Fruit fly (Drosophila melanogaster): ENCODE results near the gene CG5989.

Gene CG5989

dm6 chr3L:8603880-8604692 is at the start of gene CG5989, which contains the start of gene CG6282 (continued):
- TF ChIP-seq CG15479 (GFP tag; optimal IDR thresholded peaks at IDR 0.05) (no peak), CG33557 (GFP tag; optimal IDR thresholded peaks at IDR 0.05) (no peak), CG3281 (GFP tag; optimal IDR thresholded peaks at IDR 0.05) (no peak), Dfd (GFP tag; optimal IDR thresholded peaks at IDR 0.05) (no peak), jigr1 (GFP tag; IDR thresholded peaks at IDR 0.05) (no peak), org-1 (GFP tag; optimal IDR thresholded peaks at IDR 0.05) (peak; percentile 13), twi (tag; optimal IDR thresholded peaks at IDR 0.05) (no peak), CG4360 (GFP tag; IDR thresholded peaks at IDR 0.05) (no peak), CG31224 (GFP tag; IDR thresholded peaks at IDR 0.05) (no peak), CG9876 (GFP tag; optimal IDR thresholded peaks at IDR 0.05) (no peak), CG32532 (GFP tag; IDR thresholded peaks at IDR 0.05) (no peak), tup (GFP tag; optimal IDR thresholded peaks at IDR 0.05) (no peak)

dm6 chr3L:8653572-8653971 is 49.6 kb upstream of the CG5989 start:
- TF ChIP-seq Hand (GFP tag; optimal IDR thresholded peaks at IDR 0.05) (no peak), CG7357 (GFP tag; IDR thresholded peaks at IDR 0.05) (no peak), CG10209 (GFP tag; optimal IDR thresholded peaks at IDR 0.05) (no peak), CHES-1-like (GFP tag; optimal IDR thresholded peaks at IDR 0.05) (no peak), D (optimal IDR thresholded peaks at IDR 0.05) (no peak), D (GFP tag; optimal IDR thresholded peaks at IDR 0.05) (no peak), stc (GFP tag; IDR thresholded peaks at IDR 0.05) (no peak), E2f1 (GFP tag; IDR thresholded peaks at IDR 0.05) (no peak), esg (GFP tag; conservative IDR thresholded peaks at IDR 0.05) (no peak), CG15269 (tag; optimal IDR thresholded peaks at IDR 0.05) (no peak), tll (GFP tag; optimal IDR thresholded peaks at IDR 0.05) (peak in 1 of 2 experiments; percentile 56), Dll (GFP tag; IDR thresholded peaks at IDR 0.05; ENCODE audit: partially characterized antibody) (no peak), CG11093 (GFP tag; IDR thresholded peaks at IDR 0.05) (no peak), CG15479 (GFP tag; optimal IDR thresholded peaks at IDR 0.05) (peak; percentile 84), al (GFP tag; IDR thresholded peaks at IDR 0.05) (no peak), CG7271 (tag; optimal IDR thresholded peaks at IDR 0.05) (peak; percentile 66), cad (GFP tag; optimal IDR thresholded peaks at IDR 0.05) (peak; percentile 99)

- TF ChIP-seq nom (GFP tag; optimal IDR thresholded peaks at IDR 0.05) (peak; percentile 29), salm (tag; optimal IDR thresholded peaks at IDR 0.05) (no peak), Deaf1 (tag; optimal IDR thresholded peaks at IDR 0.05) (peak; percentile 67)
Measured at dm6 chr3L:8652572-8652977, 48.6 kb upstream of the CG5989 start.

dm6 chr3L:8651876-8652571 is 48.1 kb upstream of the CG5989 start:
- 0 out of 2 replicates have a peak, but pooled peaks have one; percentile 17 for TF ChIP-seq CG3847 (GFP tag; IDR thresholded peaks at IDR 0.05)
- peak; percentile 45; the same call in 1 of the 3 replicates for TF ChIP-seq Dbx (GFP tag; IDR thresholded peaks at IDR 0.05)
- no peak for TF ChIP-seq CG10462 (GFP tag; optimal IDR thresholded peaks at IDR 0.05)
- TF ChIP-seq salm (tag; optimal IDR thresholded peaks at IDR 0.05), result no peak
- no peak for TF ChIP-seq Fer2 (tag; optimal IDR thresholded peaks at IDR 0.05)
- TF ChIP-seq sc (optimal IDR thresholded peaks at IDR 0.05), result no peak
- TF ChIP-seq sc (GFP tag; optimal IDR thresholded peaks at IDR 0.05), result no peak
- TF ChIP-seq sens (GFP tag), result peak; percentile 23
- TF ChIP-seq slbo (GFP tag; IDR thresholded peaks at IDR 0.05), result peak; percentile 37; the same call in 1 of the 2 replicates
- peak; percentile 4 for TF ChIP-seq dmrt11E (tag; optimal IDR thresholded peaks at IDR 0.05)
- TF ChIP-seq sim (GFP tag; IDR thresholded peaks at IDR 0.05), result no peak
- peak in 1 of 2 experiments; percentile 46 for TF ChIP-seq Dfd (GFP tag; optimal IDR thresholded peaks at IDR 0.05)
- TF ChIP-seq nom (GFP tag; optimal IDR thresholded peaks at IDR 0.05), result no peak
- peak; percentile 1 for TF ChIP-seq HmgZ (tag; optimal IDR thresholded peaks at IDR 0.05)
- TF ChIP-seq CG32532 (GFP tag; IDR thresholded peaks at IDR 0.05), result peak; percentile 51; the same call in 1 of the 2 replicates
- TF ChIP-seq Ets97D (GFP tag; optimal IDR thresholded peaks at IDR 0.05), result no peak
- TF ChIP-seq CG2199 (GFP tag; IDR thresholded peaks at IDR 0.05), result 0 out of 3 replicates have a peak, but pooled peaks have one; percentile 26
- no peak for TF ChIP-seq Sox102F (GFP tag; optimal IDR thresholded peaks at IDR 0.05)
